Fruit fly (Drosophila melanogaster): ENCODE data around the gene CG13912.

- TF ChIP-seq CG5204 (GFP tag; optimal IDR thresholded peaks at IDR 0.05) (no peak), CG7045 (GFP tag; optimal IDR thresholded peaks at IDR 0.05) (no peak), toe (GFP tag; optimal IDR thresholded peaks at IDR 0.05) (no peak), Crg-1 (GFP tag; optimal IDR thresholded peaks at IDR 0.05) (no peak), CG14711 (tag; optimal IDR thresholded peaks at IDR 0.05) (no peak), tj (GFP tag; optimal IDR thresholded peaks at IDR 0.05) (no peak), cnc (optimal IDR thresholded peaks at IDR 0.05) (no peak), kay (GFP tag; ENCODE audit: borderline replicate concordance) (no peak), CG7101 (tag; optimal IDR thresholded peaks at IDR 0.05) (no peak), pad (GFP tag; optimal IDR thresholded peaks at IDR 0.05) (no peak), Hr96 (GFP tag; optimal IDR thresholded peaks at IDR 0.05) (no peak)
These were observed 13.3 kb downstream of the CG13912 start, which contains the start of gene meep for dm6 chr3L:1202588-1203195.
